Fruit fly (Drosophila melanogaster): ENCODE results near the gene CG8004.
A peak's percentile ranks its signal among the peaks of the same experiment; 100 is the strongest.

The CG8004 gene

DNA sequence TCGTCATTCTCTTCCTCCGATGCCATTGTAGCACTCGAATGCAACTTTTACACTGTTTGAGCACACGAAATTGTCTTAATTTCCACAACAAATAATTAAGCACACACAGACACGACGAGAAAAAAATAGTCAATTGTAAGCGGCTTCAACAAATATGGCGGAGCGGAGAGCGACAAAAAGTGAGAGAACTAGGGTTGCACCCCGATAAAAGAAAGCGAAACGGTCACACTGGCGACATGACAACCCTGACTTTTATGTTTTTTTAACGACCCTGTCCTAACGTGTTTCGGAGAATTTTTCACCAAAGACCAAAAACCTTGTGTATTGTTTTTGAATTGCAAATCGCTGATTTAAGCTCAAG is 18.3 kb downstream of the CG8004 start, which contains the start of the genes Mi-2 and Prp3 (continued):
- TF ChIP-seq gsb-n (tag; optimal IDR thresholded peaks at IDR 0.05) = no peak
- TF ChIP-seq seq (GFP tag; IDR thresholded peaks at IDR 0.05) = no peak
- peak; percentile 17 for TF ChIP-seq CG15601 (tag; optimal IDR thresholded peaks at IDR 0.05)
- TF ChIP-seq HLH54F (GFP tag; optimal IDR thresholded peaks at IDR 0.05) = no peak
- TF ChIP-seq CG15514 (GFP tag; optimal IDR thresholded peaks at IDR 0.05) = peak; percentile 72
- TF ChIP-seq CG8359 (GFP tag; optimal IDR thresholded peaks at IDR 0.05; ENCODE audit: borderline replicate concordance) = no peak
- TF ChIP-seq pho (GFP tag; optimal IDR thresholded peaks at IDR 0.05) = no peak
- no peak for TF ChIP-seq sc (optimal IDR thresholded peaks at IDR 0.05)
- no peak for TF ChIP-seq sc (GFP tag; optimal IDR thresholded peaks at IDR 0.05)
- TF ChIP-seq crp (GFP tag; optimal IDR thresholded peaks at IDR 0.05) = peak in 1 of 2 experiments; percentile 26
- peak; percentile 69 for TF ChIP-seq CG12299 (tag; optimal IDR thresholded peaks at IDR 0.05)
- TF ChIP-seq sisA (GFP tag; IDR thresholded peaks at IDR 0.05) = no peak
- peak; percentile 61 for TF ChIP-seq CHES-1-like (GFP tag; optimal IDR thresholded peaks at IDR 0.05)
- TF ChIP-seq CG3407 (GFP tag; optimal IDR thresholded peaks at IDR 0.05) = peak; percentile 3
- TF ChIP-seq Ravus (GFP tag; IDR thresholded peaks at IDR 0.05) = no peak
- TF ChIP-seq nmo (GFP tag; optimal IDR thresholded peaks at IDR 0.05) = peak; percentile 21
- TF ChIP-seq knrl (GFP tag; IDR thresholded peaks at IDR 0.05; ENCODE audit: partially characterized antibody) = peak; percentile 19; the same call in 1 of the 3 replicates
- TF ChIP-seq wdn (GFP tag; IDR thresholded peaks at IDR 0.05) = no peak
- TF ChIP-seq ATbp (GFP tag; optimal IDR thresholded peaks at IDR 0.05) = no peak
- TF ChIP-seq gfzf (GFP tag; optimal IDR thresholded peaks at IDR 0.05) = peak; percentile 73
- no peak for TF ChIP-seq ind (GFP tag; optimal IDR thresholded peaks at IDR 0.05)
- TF ChIP-seq CG9932 (GFP tag; IDR thresholded peaks at IDR 0.05) = peak; percentile 20; the same call in 1 of the 2 replicates
- TF ChIP-seq chm (GFP tag; IDR thresholded peaks at IDR 0.05) = 0 out of 2 replicates have a peak, but pooled peaks have one; percentile 63
- TF ChIP-seq Camta (GFP tag; optimal IDR thresholded peaks at IDR 0.05) = no peak
- TF ChIP-seq danr (GFP tag; IDR thresholded peaks at IDR 0.05) = no peak
- TF ChIP-seq CG10321 (GFP tag; IDR thresholded peaks at IDR 0.05) = peak; percentile 51; the same call in 1 of the 2 replicates
- TF ChIP-seq CG8089 (GFP tag; optimal IDR thresholded peaks at IDR 0.05) = no peak
- no peak for TF ChIP-seq slou (GFP tag; optimal IDR thresholded peaks at IDR 0.05)
- TF ChIP-seq maf-S (GFP tag; optimal IDR thresholded peaks at IDR 0.05) = no peak
- TF ChIP-seq caup (GFP tag; optimal IDR thresholded peaks at IDR 0.05; ENCODE audit: severe bottlenecking) = peak; percentile 40
- peak; percentile 69 for TF ChIP-seq HmgZ (tag; optimal IDR thresholded peaks at IDR 0.05)
- no peak for TF ChIP-seq CG4282 (GFP tag; optimal IDR thresholded peaks at IDR 0.05)
- TF ChIP-seq gro (GFP tag; optimal IDR thresholded peaks at IDR 0.05) = peak; percentile 21
- TF ChIP-seq YL-1 (GFP tag; optimal IDR thresholded peaks at IDR 0.05) = peak; percentile 94
- TF ChIP-seq CG1647 (GFP tag; optimal IDR thresholded peaks at IDR 0.05) = peak; percentile 3
- no peak for TF ChIP-seq CG15696 (tag; optimal IDR thresholded peaks at IDR 0.05)
- TF ChIP-seq D19A (tag; optimal IDR thresholded peaks at IDR 0.05) = peak; percentile 80
- TF ChIP-seq CG9797 (GFP tag; optimal IDR thresholded peaks at IDR 0.05) = peak; percentile 86
- TF ChIP-seq Gsc (GFP tag; IDR thresholded peaks at IDR 0.05) = no peak
- TF ChIP-seq chinmo (GFP tag; IDR thresholded peaks at IDR 0.05; ENCODE audit: partially characterized antibody) = peak; percentile 20; the same call in 1 of the 4 replicates
- TF ChIP-seq Dp (GFP tag; optimal IDR thresholded peaks at IDR 0.05) = peak; percentile 47
- peak; percentile 70; the same call in 2 of the 3 replicates for TF ChIP-seq CG34422 (GFP tag; IDR thresholded peaks at IDR 0.05)
- no peak for TF ChIP-seq CG16779 (GFP tag; IDR thresholded peaks at IDR 0.05)
- TF ChIP-seq inv (GFP tag; IDR thresholded peaks at IDR 0.05; ENCODE audit: partially characterized antibody) = no peak
- TF ChIP-seq CG8924 (tag; optimal IDR thresholded peaks at IDR 0.05) = peak; percentile 71
- TF ChIP-seq Fer3 (tag; optimal IDR thresholded peaks at IDR 0.05) = peak; percentile 24
- no peak for TF ChIP-seq CG5245 (GFP tag; optimal IDR thresholded peaks at IDR 0.05)
- peak; percentile 93 for TF ChIP-seq ftz-f1 (GFP tag; optimal IDR thresholded peaks at IDR 0.05)
- no peak for TF ChIP-seq lab (GFP tag; optimal IDR thresholded peaks at IDR 0.05)
- TF ChIP-seq p53 (GFP tag; optimal IDR thresholded peaks at IDR 0.05) = no peak
- no peak for TF ChIP-seq croc (GFP tag; conservative IDR thresholded peaks at IDR 0.05)
